Fruit fly (Drosophila melanogaster): ENCODE measurements around the gene Acyp.

Gene Acyp

DNA sequence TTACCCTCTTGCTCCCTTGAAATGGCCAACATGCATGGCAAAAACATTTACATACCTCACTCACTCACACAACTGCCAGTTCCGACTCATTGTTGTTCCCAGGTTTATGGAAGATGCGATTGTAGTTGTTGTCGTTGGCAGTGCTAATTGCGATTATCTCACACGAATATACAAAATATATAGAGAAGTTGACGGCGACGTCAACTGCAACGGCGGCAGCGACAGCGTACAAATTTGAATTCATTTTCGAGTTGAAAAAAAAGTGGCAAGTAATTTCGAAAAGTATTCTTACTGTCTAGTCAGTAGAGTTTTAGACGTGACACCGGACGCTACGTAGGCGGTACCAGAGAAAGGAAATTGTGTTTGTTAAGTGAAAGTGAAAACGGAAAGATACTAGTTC, 2.5 kb downstream of the Acyp start, which contains the start of gene Ance-3:
TSS of gene Ance-3 (plus strand) at position 301 of the 400 bp plus-strand sequence.
- TF ChIP-seq OdsH (GFP tag; optimal IDR thresholded peaks at IDR 0.05) (no peak), CG11762 (GFP tag; optimal IDR thresholded peaks at IDR 0.05; ENCODE audit: insufficient read depth) (no peak), CG6163 (GFP tag; IDR thresholded peaks at IDR 0.05) (no peak), Ets21C (GFP tag; optimal IDR thresholded peaks at IDR 0.05) (no peak), CG15336 (GFP tag; IDR thresholded peaks at IDR 0.05) (no peak), Eip75B (GFP tag; optimal IDR thresholded peaks at IDR 0.05) (no peak), CG1621 (tag; optimal IDR thresholded peaks at IDR 0.05) (no peak), Ets96B (tag; optimal IDR thresholded peaks at IDR 0.05) (no peak), Lpt (GFP tag; optimal IDR thresholded peaks at IDR 0.05) (no peak)

DNA sequence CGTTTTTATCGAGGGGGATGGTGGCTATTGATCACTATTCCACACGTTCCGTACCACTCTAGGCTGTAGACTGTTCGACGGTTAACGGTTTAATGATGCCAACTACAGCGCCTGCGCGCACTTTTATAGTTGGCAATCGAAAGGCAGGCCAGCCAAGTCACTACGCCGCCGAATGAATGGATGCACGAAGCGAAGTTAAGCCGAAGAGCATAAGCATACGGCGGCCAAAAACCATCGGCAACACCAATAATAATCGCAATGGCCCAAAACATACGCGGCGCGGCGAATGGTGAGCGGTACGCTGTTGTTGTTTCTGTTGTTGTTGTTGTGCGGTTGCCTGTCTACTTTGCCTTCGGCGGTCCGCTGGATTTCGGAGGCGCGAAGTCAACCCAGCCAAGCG, 11.6 kb downstream of the Acyp start, which contains the start of gene Vajk1:
TSS of gene Vajk1 (minus strand) at position 101 of the 400 bp plus-strand sequence.
- TF ChIP-seq CG6163 (GFP tag; IDR thresholded peaks at IDR 0.05) (no peak), eg (GFP tag; IDR thresholded peaks at IDR 0.05) (peak; percentile 31; the same call in 1 of the 3 replicates)

DNA sequence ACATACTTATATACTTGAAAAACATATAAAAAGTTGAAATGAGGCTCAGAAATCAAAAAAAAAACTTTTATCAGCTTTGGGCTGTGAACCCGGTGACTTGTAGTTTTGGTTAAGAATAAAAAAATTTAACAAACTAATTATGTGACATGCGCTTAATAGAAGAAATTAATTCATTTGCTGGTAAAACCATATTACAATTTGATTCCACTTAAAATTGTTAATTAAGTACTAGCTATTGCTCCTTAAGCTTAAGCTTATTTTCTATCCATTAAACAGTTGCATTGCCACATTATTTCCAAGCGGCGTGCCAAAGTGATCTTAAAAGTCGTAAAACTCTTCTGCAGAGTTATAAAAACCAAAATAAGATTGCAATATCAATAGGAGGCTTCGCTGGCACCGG, 12.1 kb downstream of the Acyp start:
- TF ChIP-seq CG6792 (GFP tag; optimal IDR thresholded peaks at IDR 0.05), result no peak
- no peak for TF ChIP-seq vri (GFP tag; optimal IDR thresholded peaks at IDR 0.05)
- no peak for TF ChIP-seq cyc (GFP tag; optimal IDR thresholded peaks at IDR 0.05)
- no peak for TF ChIP-seq CG15336 (GFP tag; IDR thresholded peaks at IDR 0.05)
- no peak for TF ChIP-seq ss (GFP tag; optimal IDR thresholded peaks at IDR 0.05)
- no peak for TF ChIP-seq Sox102F (GFP tag; optimal IDR thresholded peaks at IDR 0.05)
- no peak for TF ChIP-seq Blimp-1 (GFP tag; optimal IDR thresholded peaks at IDR 0.05)
- no peak for TF ChIP-seq Met (GFP tag; optimal IDR thresholded peaks at IDR 0.05)
- TF ChIP-seq Eip78C (GFP tag), result peak; percentile 58
- no peak for TF ChIP-seq topi (GFP tag; optimal IDR thresholded peaks at IDR 0.05)
- TF ChIP-seq svp (GFP tag), result peak; percentile 56
- no peak for TF ChIP-seq Gug (GFP tag; IDR thresholded peaks at IDR 0.05)
- TF ChIP-seq pdm3 (GFP tag; optimal IDR thresholded peaks at IDR 0.05), result peak; percentile 26
- no peak for TF ChIP-seq CG8632 (GFP tag; optimal IDR thresholded peaks at IDR 0.05)
- no peak for TF ChIP-seq fkh (GFP tag; optimal IDR thresholded peaks at IDR 0.05)
- TF ChIP-seq OdsH (GFP tag; optimal IDR thresholded peaks at IDR 0.05), result no peak
- TF ChIP-seq CG6163 (GFP tag; IDR thresholded peaks at IDR 0.05), result no peak
- TF ChIP-seq esn (GFP tag; optimal IDR thresholded peaks at IDR 0.05), result no peak
- TF ChIP-seq Ets96B (tag; optimal IDR thresholded peaks at IDR 0.05), result no peak
- TF ChIP-seq Hr4 (GFP tag; optimal IDR thresholded peaks at IDR 0.05), result no peak
- no peak for TF ChIP-seq fd85E (GFP tag; optimal IDR thresholded peaks at IDR 0.05)
- no peak for TF ChIP-seq CG8319 (GFP tag; optimal IDR thresholded peaks at IDR 0.05)
- TF ChIP-seq CG6276 (GFP tag; optimal IDR thresholded peaks at IDR 0.05), result peak; percentile 33
- no peak for TF ChIP-seq net (GFP tag; optimal IDR thresholded peaks at IDR 0.05)
- TF ChIP-seq CG4318 (GFP tag; optimal IDR thresholded peaks at IDR 0.05), result no peak
- TF ChIP-seq CG32006 (GFP tag; optimal IDR thresholded peaks at IDR 0.05), result peak; percentile 35
- TF ChIP-seq Hr38 (GFP tag; optimal IDR thresholded peaks at IDR 0.05), result no peak
- no peak for TF ChIP-seq CG31627 (GFP tag; optimal IDR thresholded peaks at IDR 0.05)
- TF ChIP-seq CG8119 (GFP tag; IDR thresholded peaks at IDR 0.05), result no peak
- no peak for TF ChIP-seq Sox15 (GFP tag; optimal IDR thresholded peaks at IDR 0.05)

DNA sequence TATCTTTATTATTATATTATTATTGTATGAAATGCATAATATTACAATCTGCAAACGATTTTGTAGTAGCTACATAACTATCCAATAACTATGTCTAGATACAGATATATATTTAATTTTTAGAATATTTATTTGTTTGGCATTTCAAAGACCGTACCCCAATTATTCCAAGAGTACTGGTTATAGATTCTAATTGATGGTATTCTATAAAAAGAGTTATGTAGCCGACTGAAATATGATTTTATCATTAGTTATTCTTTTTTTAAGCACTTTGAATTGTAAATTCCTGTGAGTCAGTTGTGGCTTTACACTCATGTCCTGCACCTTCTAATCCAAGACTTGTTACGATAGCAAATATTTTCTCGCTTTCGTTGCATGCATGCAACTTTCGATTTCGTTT, 13.8 kb downstream of the Acyp start:
- TF ChIP-seq CG16779 (tag; optimal IDR thresholded peaks at IDR 0.05) (no peak), spab (GFP tag; optimal IDR thresholded peaks at IDR 0.05) (no peak), acj6 (GFP tag; optimal IDR thresholded peaks at IDR 0.05) (peak; percentile 3), svp (GFP tag) (peak; percentile 27), OdsH (GFP tag; optimal IDR thresholded peaks at IDR 0.05) (peak; percentile 23), Lpt (GFP tag; optimal IDR thresholded peaks at IDR 0.05) (peak; percentile 42), Sox14 (GFP tag; optimal IDR thresholded peaks at IDR 0.05) (no peak), CG4318 (GFP tag; optimal IDR thresholded peaks at IDR 0.05) (peak; percentile 53), dac (GFP tag; optimal IDR thresholded peaks at IDR 0.05) (peak; percentile 26), CG15336 (GFP tag; IDR thresholded peaks at IDR 0.05) (peak; percentile 51; the same call in 1 of the 2 replicates), CG32006 (GFP tag; optimal IDR thresholded peaks at IDR 0.05) (peak; percentile 85), CG6276 (GFP tag; optimal IDR thresholded peaks at IDR 0.05) (peak; percentile 77), CG1621 (tag; optimal IDR thresholded peaks at IDR 0.05) (no peak), CG8119 (GFP tag; IDR thresholded peaks at IDR 0.05) (peak; percentile 64; the same call in 2 of the 3 replicates), CG10631 (GFP tag; optimal IDR thresholded peaks at IDR 0.05) (peak; percentile 4), esn (GFP tag; optimal IDR thresholded peaks at IDR 0.05) (no peak), fkh (GFP tag; optimal IDR thresholded peaks at IDR 0.05) (no peak), CG6163 (GFP tag; IDR thresholded peaks at IDR 0.05) (no peak), CG3919 (GFP tag; optimal IDR thresholded peaks at IDR 0.05) (no peak), fd85E (GFP tag; optimal IDR thresholded peaks at IDR 0.05) (no peak), eg (GFP tag; IDR thresholded peaks at IDR 0.05) (peak; percentile 9; the same call in 1 of the 3 replicates), CG11902 (GFP tag; optimal IDR thresholded peaks at IDR 0.05) (no peak), Eip78C (GFP tag) (peak; percentile 70), salr (GFP tag; optimal IDR thresholded peaks at IDR 0.05) (peak in 1 of 2 experiments; percentile 43), Blimp-1 (GFP tag; optimal IDR thresholded peaks at IDR 0.05) (no peak), Hr4 (GFP tag; optimal IDR thresholded peaks at IDR 0.05) (peak; percentile 46)
